Fruit fly (Drosophila melanogaster) whole organism, embryonic: Measurements from ENCODE around the gene sosie.

Source experiments
- Ada2b ChIP-seq: fragments of 200-800 bp; sonication (Bioruptor generic); IDR thresholded peaks from 2 replicates; pipeline ENCODE4 v1.3.6; 2022; ENCODE audit warnings: missing biosample characterization, missing genetic modification characterization
- Atf3 ChIP-seq: fragments of 200-800 bp; sonication (Bioruptor generic); optimal IDR thresholded peaks from 3 replicates; lab custom pipeline; 2016; ENCODE audit warnings: missing biosample characterization, missing genetic modification characterization
- B-H2 ChIP-seq: fragments of 200-800 bp; sonication (Bioruptor generic); optimal IDR thresholded peaks from 2 replicates; lab custom pipeline; 2018; ENCODE audit warnings: missing biosample characterization, mild to moderate bottlenecking, missing genetic modification characterization
- Bgb ChIP-seq: fragments of 200-800 bp; sonication (Bioruptor generic); IDR thresholded peaks from 2 replicates; pipeline ENCODE4 v1.3.6; 2022; ENCODE audit warnings: missing biosample characterization, missing genetic modification characterization; ENCODE audit not compliant: partially characterized antibody
- Bteb2 ChIP-seq: fragments of 200-800 bp; sonication (Bioruptor generic); optimal IDR thresholded peaks from 2 replicates; lab custom pipeline; 2016; ENCODE audit warnings: missing biosample characterization, missing genetic modification characterization
- CG10366 ChIP-seq: fragments of 200-800 bp; sonication (Bioruptor generic); IDR thresholded peaks from 2 replicates; pipeline ENCODE4 v1.3.6; 2022; ENCODE audit warnings: missing biosample characterization, missing genetic modification characterization
- CG10462 ChIP-seq: fragments of 200-800 bp; sonication (Bioruptor generic); optimal IDR thresholded peaks from 2 replicates; lab custom pipeline; 2016; ENCODE audit warnings: missing biosample characterization, missing genetic modification characterization
- CG13296 ChIP-seq: fragments of 200-800 bp; sonication (Bioruptor generic); optimal IDR thresholded peaks from 3 replicates; lab custom pipeline; 2018; ENCODE audit warnings: missing biosample characterization, mild to moderate bottlenecking, missing genetic modification characterization
- CG15601 ChIP-seq: fragments of 200-800 bp; sonication (Bioruptor generic); optimal IDR thresholded peaks from 3 replicates; lab custom pipeline; 2019; ENCODE audit warnings: missing biosample characterization, mild to moderate bottlenecking, missing genetic modification characterization, moderate library complexity
- CG1602 ChIP-seq: fragments of 200-800 bp; sonication (Bioruptor generic); optimal IDR thresholded peaks from 3 replicates; lab custom pipeline; 2016; ENCODE audit warnings: missing biosample characterization, missing genetic modification characterization
- CG16815 ChIP-seq: fragments of 200-800 bp; sonication (Bioruptor generic); optimal IDR thresholded peaks from 3 replicates; lab custom pipeline; 2017; ENCODE audit warnings: missing biosample characterization, mild to moderate bottlenecking, missing genetic modification characterization
- CG17385 ChIP-seq: fragments of 200-800 bp; sonication (Bioruptor generic); optimal IDR thresholded peaks from 3 replicates; lab custom pipeline; 2018; ENCODE audit warnings: missing biosample characterization, mild to moderate bottlenecking, missing genetic modification characterization
- CG17568 ChIP-seq: fragments of 200-800 bp; sonication (Bioruptor generic); optimal IDR thresholded peaks from 2 replicates; lab custom pipeline; 2018; ENCODE audit warnings: missing biosample characterization, mild to moderate bottlenecking, missing genetic modification characterization, moderate library complexity
- CG2120 ChIP-seq: fragments of 200-800 bp; sonication (Bioruptor generic); optimal IDR thresholded peaks from 3 replicates; lab custom pipeline; 2016; ENCODE audit warnings: missing biosample characterization, missing genetic modification characterization
- CG2712 ChIP-seq: fragments of 200-800 bp; optimal IDR thresholded peaks from 3 replicates; lab custom pipeline; 2019; ENCODE audit warnings: missing biosample characterization, mild to moderate bottlenecking, missing genetic modification characterization, moderate library complexity
- CG32767 ChIP-seq: fragments of 200-800 bp; sonication (Bioruptor generic); IDR thresholded peaks from 2 replicates; pipeline ENCODE4 v1.3.6; 2022; ENCODE audit warnings: missing biosample characterization, missing genetic modification characterization
- CG3407 ChIP-seq: fragments of 200-800 bp; sonication (Bioruptor generic); optimal IDR thresholded peaks from 2 replicates; lab custom pipeline; 2018; ENCODE audit warnings: missing biosample characterization, mild to moderate bottlenecking, missing genetic modification characterization
- CG5180 ChIP-seq: fragments of 200-800 bp; sonication (Bioruptor generic); optimal IDR thresholded peaks from 3 replicates; lab custom pipeline; 2017; ENCODE audit warnings: missing biosample characterization, missing genetic modification characterization, mild to moderate bottlenecking, moderate library complexity, missing genetic modification reagents
- CG7987 ChIP-seq: fragments of 200-800 bp; sonication (Bioruptor generic); optimal IDR thresholded peaks from 2 replicates; lab custom pipeline; 2018; ENCODE audit warnings: missing biosample characterization, mild to moderate bottlenecking, missing genetic modification characterization, moderate library complexity
- CG8359 ChIP-seq: fragments of 200-800 bp; sonication (Bioruptor generic); optimal IDR thresholded peaks from 2 replicates; lab custom pipeline; 2017; ENCODE audit warnings: missing biosample characterization, mild to moderate bottlenecking, missing genetic modification characterization, borderline replicate concordance
- CoRest ChIP-seq: fragments of 200-800 bp; sonication (Bioruptor generic); optimal IDR thresholded peaks from 3 replicates; lab custom pipeline; 2018; ENCODE audit warnings: missing biosample characterization, mild to moderate bottlenecking, missing genetic modification characterization, moderate library complexity
- Doc2 ChIP-seq: fragments of 200-800 bp; sonication (Bioruptor generic); IDR thresholded peaks from 2 replicates; pipeline ENCODE4 v1.3.6; 2022; ENCODE audit warnings: missing biosample characterization, missing genetic modification characterization
- Eip74EF ChIP-seq, 2 experiments: fragments of 200-800 bp in 1 of 2; fragments of >200 bp in 1 of 2; sonication (Bioruptor generic) in 1 of 2; optimal IDR thresholded peaks; 2 replicates each; lab custom pipeline; 2017 to 2019; ENCODE audit warnings: missing biosample characterization in 2 of 2, missing genetic modification characterization in 2 of 2, mild to moderate bottlenecking in 1 of 2, moderate library complexity in 1 of 2
- H15 ChIP-seq: fragments of 200-800 bp; sonication (Bioruptor generic); IDR thresholded peaks from 3 replicates; pipeline ENCODE4 v1.3.6; 2022; ENCODE audit warnings: missing biosample characterization, missing genetic modification characterization
- Kr ChIP-seq: fragments of 200-800 bp; sonication (Bioruptor generic); optimal IDR thresholded peaks from 2 replicates; lab custom pipeline; 2017; ENCODE audit warnings: missing biosample characterization, mild to moderate bottlenecking, missing genetic modification characterization
- Lim3 ChIP-seq: fragments of 200-800 bp; sonication (Bioruptor generic); IDR thresholded peaks from 2 replicates; pipeline ENCODE4 v1.3.6; 2022; ENCODE audit warnings: missing biosample characterization, missing genetic modification characterization
- Mrtf ChIP-seq: fragments of 200-800 bp; sonication (Bioruptor generic); IDR thresholded peaks from 3 replicates; pipeline ENCODE4 v1.3.6; 2022; ENCODE audit warnings: missing biosample characterization, missing genetic modification characterization
- NC2α ChIP-seq: fragments of 200-800 bp; sonication (Bioruptor generic); optimal IDR thresholded peaks from 2 replicates; lab custom pipeline; 2016; ENCODE audit warnings: missing biosample characterization, missing genetic modification characterization
- NfI ChIP-seq: fragments of 200-800 bp; sonication (Bioruptor generic); optimal IDR thresholded peaks from 3 replicates; lab custom pipeline; 2018; ENCODE audit warnings: missing biosample characterization, mild to moderate bottlenecking, missing genetic modification characterization, moderate library complexity
- Scr ChIP-seq: fragments of 200-800 bp; sonication (Bioruptor generic); IDR thresholded peaks from 2 replicates; pipeline ENCODE4 v1.3.6; 2022; ENCODE audit warnings: missing biosample characterization, missing genetic modification characterization; ENCODE audit not compliant: partially characterized antibody
- Six4 ChIP-seq: fragments of 200-800 bp; sonication (Bioruptor generic); optimal IDR thresholded peaks from 2 replicates; lab custom pipeline; 2016; ENCODE audit warnings: missing biosample characterization, missing genetic modification characterization
- ase ChIP-seq: fragments of 200-800 bp; sonication (Bioruptor generic); IDR thresholded peaks from 3 replicates; pipeline ENCODE4 v1.3.6; 2022; ENCODE audit warnings: missing biosample characterization, missing genetic modification characterization
- bab2 ChIP-seq: fragments of 200-800 bp; sonication (Bioruptor generic); optimal IDR thresholded peaks from 2 replicates; lab custom pipeline; 2016; ENCODE audit warnings: missing biosample characterization, missing genetic modification characterization
- br ChIP-seq: fragments of >200 bp; optimal IDR thresholded peaks from 2 replicates; lab custom pipeline; 2017
- ci ChIP-seq: fragments of 200-800 bp; sonication (Bioruptor generic); IDR thresholded peaks from 3 replicates; pipeline ENCODE4 v1.3.6; 2022; ENCODE audit warnings: missing biosample characterization, missing genetic modification characterization
- fd96Cb ChIP-seq: fragments of 200-800 bp; sonication (Bioruptor generic); optimal IDR thresholded peaks from 2 replicates; lab custom pipeline; 2018; ENCODE audit warnings: missing biosample characterization, mild to moderate bottlenecking, missing genetic modification characterization, moderate library complexity
- fu2 ChIP-seq: fragments of 200-800 bp; sonication (Bioruptor generic); optimal IDR thresholded peaks from 2 replicates; lab custom pipeline; 2016; ENCODE audit warnings: missing biosample characterization, missing genetic modification characterization
- jumu ChIP-seq: fragments of 200-800 bp; sonication (Bioruptor generic); optimal IDR thresholded peaks from 3 replicates; lab custom pipeline; 2016; ENCODE audit warnings: missing biosample characterization, missing genetic modification characterization
- ken ChIP-seq: fragments of 200-800 bp; sonication (Bioruptor generic); IDR thresholded peaks from 3 replicates; pipeline ENCODE4 v1.3.6; 2022; ENCODE audit warnings: missing biosample characterization, missing genetic modification characterization
- klu ChIP-seq: fragments of 200-800 bp; sonication (Bioruptor generic); IDR thresholded peaks from 2 replicates; pipeline ENCODE4 v1.3.6; 2022; ENCODE audit warnings: missing biosample characterization, missing genetic modification characterization
- ro ChIP-seq: fragments of 200-800 bp; sonication (Bioruptor generic); IDR thresholded peaks from 2 replicates; pipeline ENCODE4 v1.3.6; 2022; ENCODE audit warnings: missing biosample characterization, missing genetic modification characterization
- sc ChIP-seq, 3 experiments: fragments of >200 bp in 2 of 3; fragments of 200-800 bp in 1 of 3; sonication (Bioruptor generic) in 1 of 3; optimal IDR thresholded peaks; 2 replicates in 2 of 3; 3 replicates in 1 of 3; lab custom pipeline; 2017; ENCODE audit warnings: mild to moderate bottlenecking in 1 of 3, missing biosample characterization in 1 of 3, missing genetic modification characterization in 1 of 3, missing genetic modification reagents in 1 of 3
- sisA ChIP-seq: fragments of 200-800 bp; sonication (Bioruptor generic); IDR thresholded peaks from 2 replicates; pipeline ENCODE4 v1.3.6; 2022; ENCODE audit warnings: missing biosample characterization, missing genetic modification characterization
- slou ChIP-seq: fragments of 200-800 bp; sonication (Bioruptor generic); optimal IDR thresholded peaks from 3 replicates; lab custom pipeline; 2016; ENCODE audit warnings: missing biosample characterization, missing genetic modification characterization
- tup ChIP-seq: fragments of 200-800 bp; sonication (Bioruptor generic); optimal IDR thresholded peaks from 2 replicates; lab custom pipeline; 2016; ENCODE audit warnings: missing biosample characterization, mild to moderate bottlenecking, missing genetic modification characterization, moderate library complexity
- vvl ChIP-seq: fragments of 200-800 bp; sonication (Bioruptor generic); IDR thresholded peaks from 2 replicates; pipeline ENCODE4 v1.3.6; 2022; ENCODE audit warnings: missing biosample characterization, missing genetic modification characterization
- wdn ChIP-seq: fragments of 200-800 bp; sonication (Bioruptor generic); IDR thresholded peaks from 2 replicates; pipeline ENCODE4 v1.3.6; 2022; ENCODE audit warnings: missing biosample characterization, missing genetic modification characterization
- zf30C ChIP-seq: fragments of 200-800 bp; sonication (Bioruptor generic); optimal IDR thresholded peaks from 3 replicates; lab custom pipeline; 2018; ENCODE audit warnings: missing biosample characterization, mild to moderate bottlenecking, missing genetic modification characterization
- zfh2 ChIP-seq: fragments of 200-800 bp; sonication (Bioruptor generic); optimal IDR thresholded peaks from 2 replicates; lab custom pipeline; 2016; ENCODE audit warnings: missing biosample characterization, missing genetic modification characterization

The sosie gene

DNA sequence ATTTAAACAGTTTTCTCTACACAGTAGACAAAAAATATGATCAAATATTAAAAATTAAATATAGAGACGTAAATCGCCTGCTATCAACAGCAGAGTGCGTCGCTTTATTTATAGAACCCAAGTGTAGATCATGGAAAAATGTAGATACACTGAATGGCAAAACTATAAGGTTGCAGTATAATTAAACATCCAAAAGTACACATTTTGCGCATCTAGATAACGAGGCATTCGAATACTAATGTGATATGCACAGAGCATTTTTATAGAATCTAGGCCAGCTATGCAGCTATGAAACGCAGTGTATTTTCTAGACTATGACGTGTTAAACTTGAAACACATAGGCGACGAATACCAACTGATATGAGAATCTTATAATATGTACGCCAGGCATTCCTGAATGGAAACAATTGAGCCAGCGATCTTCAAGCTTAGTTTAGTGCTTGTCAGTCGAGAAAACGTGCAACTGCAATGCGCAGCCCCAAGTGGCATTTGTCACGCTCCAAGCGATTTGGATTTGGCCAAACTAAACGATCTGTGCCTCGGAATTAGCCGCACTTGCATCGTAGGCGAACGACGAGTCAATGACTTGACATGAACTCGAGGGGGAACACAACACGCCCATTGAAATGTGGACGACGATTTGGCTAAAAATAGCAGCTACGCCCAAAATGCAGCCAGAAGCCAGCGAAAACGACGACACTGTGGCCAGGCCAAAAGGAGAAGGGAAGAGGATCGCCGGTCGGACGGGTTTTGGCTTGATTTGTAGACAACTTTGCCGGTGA is 22.7 kb upstream of the sosie start (continued):
- TF ChIP-seq B-H2 (GFP tag; lab: Kevin White, UChicago) (peak; percentile 80), ken (GFP tag; lab: Robert Waterston, UW) (peak; percentile 89), Atf3 (GFP tag; lab: Kevin White, UChicago) (peak; percentile 76), Six4 (peak; percentile 75), Kr (GFP tag; lab: Kevin White, UChicago) (no peak), slou (peak; percentile 47), vvl (GFP tag; lab: Robert Waterston, UW) (peak; percentile 95), CG5180 (GFP tag; lab: Kevin White, UChicago) (no peak), wdn (GFP tag; lab: Robert Waterston, UW) (peak; percentile 81), CG2712 (tag; lab: Kevin White, UChicago) (peak; percentile 86), zf30C (no peak), CG16815 (GFP tag; lab: Kevin White, UChicago) (peak; percentile 60), klu (GFP tag; lab: Robert Waterston, UW) (peak; percentile 68), ci (peak; percentile 94), Doc2 (peak; percentile 77), Lim3 (GFP tag; lab: Robert Waterston, UW) (peak; percentile 47; the same call in 1 of the 2 replicates), jumu (GFP tag; lab: Kevin White, UChicago) (peak; percentile 77), zfh2 (GFP tag; lab: Kevin White, UChicago) (peak; percentile 89), Mrtf (peak; percentile 89), br (no peak), CG13296 (GFP tag; lab: Kevin White, UChicago) (peak; percentile 91), fd96Cb (tag; lab: Kevin White, UChicago) (peak; percentile 88), sisA (GFP tag; lab: Robert Waterston, UW) (peak; percentile 87), sc (optimal IDR thresholded peaks at IDR 0.05; lab: Kevin White, UChicago) (no peak), sc (GFP tag; optimal IDR thresholded peaks at IDR 0.05; lab: Kevin White, UChicago) (peak; percentile 69), CG1602 (peak; percentile 70), ase (GFP tag; lab: Robert Waterston, UW) (peak; percentile 90), Ada2b (GFP tag; lab: Robert Waterston, UW) (peak; percentile 90), ro (GFP tag; lab: Robert Waterston, UW) (peak; percentile 50; the same call in 1 of the 2 replicates), tup (peak; percentile 80), CG17568 (GFP tag; lab: Kevin White, UChicago) (peak; percentile 85), CG17385 (GFP tag; lab: Kevin White, UChicago) (peak; percentile 89), Bgb (GFP tag; lab: Robert Waterston, UW) (no peak), CG32767 (GFP tag; lab: Robert Waterston, UW) (peak; percentile 81), Eip74EF (GFP tag; optimal IDR thresholded peaks at IDR 0.05; lab: Kevin White, UChicago) (peak in 1 of 2 experiments; percentile 81), bab2 (GFP tag; lab: Kevin White, UChicago) (peak; percentile 86), CG10366 (GFP tag; lab: Robert Waterston, UW) (peak; percentile 89), CG8359 (GFP tag; lab: Kevin White, UChicago) (no peak), CG15601 (tag; lab: Kevin White, UChicago) (peak; percentile 68), NfI (GFP tag; lab: Kevin White, UChicago) (peak; percentile 93), CG3407 (GFP tag; lab: Kevin White, UChicago) (peak; percentile 60), CoRest (tag; lab: Kevin White, UChicago) (peak; percentile 91), Scr (GFP tag; lab: Robert Waterston, UW) (no peak), fu2 (GFP tag; lab: Kevin White, UChicago) (peak; percentile 84), H15 (GFP tag; lab: Robert Waterston, UW) (peak; percentile 86), CG10462 (peak; percentile 69), CG7987 (GFP tag; lab: Kevin White, UChicago) (peak; percentile 82), Bteb2 (GFP tag; lab: Kevin White, UChicago) (peak; percentile 75), NC2α (GFP tag; lab: Kevin White, UChicago) (peak; percentile 25), CG2120 (GFP tag; lab: Kevin White, UChicago) (peak; percentile 95)
